Fruit fly (Drosophila melanogaster): ENCODE measurements around the gene Ogg1.

DNA sequence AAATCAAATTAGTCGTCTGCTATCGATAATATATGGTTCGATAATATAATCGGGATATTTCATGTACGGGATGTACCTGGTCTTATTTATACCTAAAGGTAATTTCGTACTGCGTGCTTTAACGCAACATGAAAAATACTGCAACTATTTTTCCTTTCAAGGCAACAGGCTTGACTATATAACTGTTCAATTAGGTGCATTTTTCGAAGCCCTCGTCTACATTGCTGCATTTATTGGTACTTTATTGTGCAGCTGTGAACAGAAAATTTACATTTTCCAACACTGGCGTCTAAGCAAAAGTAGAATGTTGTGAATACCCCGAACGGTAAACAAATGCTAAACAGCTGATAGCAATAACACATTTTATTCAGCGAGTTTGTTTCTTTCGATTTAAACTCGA, at the start of gene Ogg1, which contains the start of gene Ppt1:
- TF ChIP-seq Myc (optimal IDR thresholded peaks at IDR 0.05) (no peak), insv (optimal IDR thresholded peaks at IDR 0.05) (no peak)

All from Kc167 (cell line).